Worm (Caenorhabditis elegans): ENCODE results near the gene Y37H2A.1.

DNA sequence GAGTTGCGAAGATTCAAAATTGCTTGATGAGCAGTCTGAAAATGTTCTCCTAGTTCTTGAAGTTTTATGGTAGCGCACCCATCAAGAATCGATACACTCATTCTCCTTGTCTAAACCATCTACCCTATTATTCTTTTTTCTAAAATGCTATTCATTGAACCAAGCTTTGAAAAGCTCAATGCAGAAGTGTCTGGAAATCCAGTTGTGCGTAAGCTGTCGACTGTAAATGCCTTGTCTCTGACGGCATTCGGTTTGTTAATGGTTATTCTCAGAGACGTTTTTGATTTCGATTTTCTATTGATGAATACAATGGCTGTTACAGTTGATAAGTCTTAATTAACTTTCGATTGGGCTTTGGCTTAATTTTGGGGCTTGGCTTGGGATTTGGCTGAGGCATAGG lies 54.5 kb downstream of the Y37H2A.1 start, which contains the start of gene C14A6.12:
- TF ChIP-seq daf-12 (tag; optimal IDR thresholded peaks at IDR 0.05) (no peak), Y105C5A.15 (GFP tag; IDR thresholded peaks at IDR 0.05) (no peak), fos-1 (tag; optimal IDR thresholded peaks at IDR 0.05) (no peak)
